Worm (Caenorhabditis elegans) whole organism, L3 larva: ENCODE results near the gene T09B9.4.

Experiments
- nfya-1 ChIP-seq: sonication (generic microtip); optimal IDR thresholded peaks from 2 replicates; lab custom pipeline; 2017; ENCODE audit warnings: missing genetic modification characterization, mild to moderate bottlenecking, missing compliant biosample characterization, antibody characterized with exemption, moderate library complexity; ENCODE audit not compliant: insufficient read depth
- unc-39 ChIP-seq: sonication (generic microtip); optimal IDR thresholded peaks from 4 replicates; lab custom pipeline; 2017; ENCODE audit warnings: missing biosample characterization, missing genetic modification characterization

- TF ChIP-seq nfya-1 (tag; lab: Kevin White, UChicago): peak; percentile 62
- TF ChIP-seq unc-39 (tag; lab: Kevin White, UChicago): no peak
Measured at ce11 chrX:9737730-9738129, 36.4 kb downstream of the T09B9.4 start, which contains the start of gene F15G9.5.
